Worm (Caenorhabditis elegans) whole organism, L2 larva: Measurements from ENCODE around the gene F14D7.18.
"Not testable (repeated sequence)": the region's sequence is repeated elsewhere in the genome, so short reads cannot be mapped to it uniquely, and the experiment has no call there.

Source experiments
- ceh-82 ChIP-seq: fragments of 150-350 bp; optimal IDR thresholded peaks from 2 replicates; lab custom pipeline; 2014; ENCODE audit warnings: missing biosample characterization, missing genetic modification characterization
- egl-27 ChIP-seq: sonication (generic microtip); optimal IDR thresholded peaks from 3 replicates; lab custom pipeline; 2017; ENCODE audit warnings: missing biosample characterization, missing genetic modification reagents, missing genetic modification characterization
- nhr-11 ChIP-seq: fragments of 150-350 bp; optimal IDR thresholded peaks from 2 replicates; lab custom pipeline; 2014; ENCODE audit warnings: missing biosample characterization, missing genetic modification characterization
- skn-1 ChIP-seq: sonication (generic microtip); optimal IDR thresholded peaks from 2 replicates; lab custom pipeline; 2017; ENCODE audit warnings: missing biosample characterization, missing genetic modification characterization
- unc-39 ChIP-seq: fragments of 150-350 bp; optimal IDR thresholded peaks from 2 replicates; lab custom pipeline; 2014; ENCODE audit warnings: missing biosample characterization, missing genetic modification characterization
- zag-1 ChIP-seq: fragments of 150-350 bp; optimal IDR thresholded peaks from 2 replicates; lab custom pipeline; 2014; ENCODE audit warnings: missing biosample characterization, missing genetic modification characterization

- not testable (repeated sequence) for TF ChIP-seq skn-1; unc-39 (tag; lab: Kevin White, UChicago); ceh-82 (tag; lab: Kevin White, UChicago); zag-1 (tag; lab: Kevin White, UChicago); nhr-11 (tag; lab: Kevin White, UChicago); egl-27 (tag; lab: Kevin White, UChicago)
Observed at ce11 chrV:14274268-14274667, 16.3 kb downstream of the F14D7.18 start, which contains the start of gene F40G12.7.
